Worm (Caenorhabditis elegans) whole organism, midembryonic: ENCODE data around the gene W05H7.1.

Experiments used
- T22C8.4 ChIP-seq: fragments of 200-800 bp; sonication (Bioruptor generic); IDR thresholded peaks from 2 replicates; pipeline ENCODE4 v1.3.6; 2022; ENCODE audit warnings: missing genetic modification characterization, missing compliant biosample characterization
- cog-1 ChIP-seq: sonication (generic microtip); optimal IDR thresholded peaks from 2 replicates; lab custom pipeline; 2016; ENCODE audit warnings: missing genetic modification characterization, missing compliant biosample characterization
- flt-1 ChIP-seq: fragments of 200-800 bp; sonication (Bioruptor generic); IDR thresholded peaks from 2 replicates; pipeline ENCODE4 v1.3.6; 2022; ENCODE audit warnings: missing genetic modification characterization, missing compliant biosample characterization
- klf-2 ChIP-seq: fragments of 200-800 bp; sonication (Bioruptor generic); conservative IDR thresholded peaks from 2 replicates; pipeline ENCODE4 v1.3.6; 2022; ENCODE audit warnings: missing genetic modification reagents, missing genetic modification characterization, missing compliant biosample characterization
- med-1 ChIP-seq: sonication (generic microtip); optimal IDR thresholded peaks from 2 replicates; lab custom pipeline; 2017; ENCODE audit warnings: missing genetic modification characterization, mild to moderate bottlenecking, missing compliant biosample characterization, antibody characterized with exemption, missing genetic modification reagents; ENCODE audit not compliant: insufficient read depth
- ref-1 ChIP-seq: fragments of 200-800 bp; sonication (Bioruptor generic); conservative IDR thresholded peaks from 2 replicates; pipeline ENCODE4 v1.3.6; 2022; ENCODE audit warnings: missing genetic modification reagents, missing genetic modification characterization, missing compliant biosample characterization
- tab-1 ChIP-seq: fragments of 200-800 bp; sonication (Bioruptor generic); IDR thresholded peaks from 2 replicates; pipeline ENCODE4 v1.3.6; 2022; ENCODE audit warnings: missing genetic modification characterization, missing compliant biosample characterization
- ztf-23 ChIP-seq: fragments of 200-800 bp; sonication (Bioruptor generic); IDR thresholded peaks from 2 replicates; pipeline ENCODE4 v1.3.6; 2022; ENCODE audit warnings: missing genetic modification reagents, missing genetic modification characterization, missing compliant biosample characterization
- ztf-29 ChIP-seq: fragments of 200-800 bp; sonication (Bioruptor generic); IDR thresholded peaks from 2 replicates; pipeline ENCODE4 v1.3.6; 2022; ENCODE audit warnings: missing genetic modification reagents, missing genetic modification characterization, missing compliant biosample characterization

W05H7.1 gene

ce11 chrX:1483229-1483628, 32.7 kb downstream of the W05H7.1 start:
- TF ChIP-seq T22C8.4 (GFP tag; lab: Robert Waterston, UW) (no peak), ztf-29 (GFP tag; lab: Robert Waterston, UW) (no peak), ztf-23 (GFP tag; lab: Robert Waterston, UW) (no peak), klf-2 (GFP tag; lab: Robert Waterston, UW) (no peak), flt-1 (no peak), cog-1 (no peak), ref-1 (GFP tag; lab: Robert Waterston, UW) (no peak), med-1 (GFP tag; lab: Kevin White, UChicago) (no peak), tab-1 (GFP tag; lab: Robert Waterston, UW) (no peak)

DNA sequence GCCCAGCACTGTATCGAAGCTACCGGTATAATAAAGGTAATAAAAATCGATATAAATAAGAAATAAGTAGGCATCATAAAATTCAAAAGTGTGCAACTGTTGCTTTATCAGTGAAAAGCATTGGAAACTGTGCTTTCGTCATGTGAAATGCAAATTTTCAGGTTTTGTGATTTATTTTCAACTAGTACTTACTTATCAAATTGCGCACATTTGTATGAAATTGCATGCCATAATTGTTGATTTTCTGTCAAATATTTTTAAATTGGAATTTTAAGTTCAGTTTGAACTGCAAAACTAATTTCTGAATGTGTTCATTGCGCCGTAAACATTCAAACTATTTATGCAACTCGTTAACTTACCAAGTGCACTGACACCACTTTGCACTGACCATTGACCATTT, 35.1 kb downstream of the W05H7.1 start, which contains the start of gene D1005.4:
TSS of gene D1005.4 (minus strand) at position 101 of the 400 bp plus-strand sequence.
- TF ChIP-seq T22C8.4 (GFP tag; lab: Robert Waterston, UW), result no peak
- TF ChIP-seq ztf-23 (GFP tag; lab: Robert Waterston, UW), result no peak
- no peak for TF ChIP-seq ztf-29 (GFP tag; lab: Robert Waterston, UW)

DNA sequence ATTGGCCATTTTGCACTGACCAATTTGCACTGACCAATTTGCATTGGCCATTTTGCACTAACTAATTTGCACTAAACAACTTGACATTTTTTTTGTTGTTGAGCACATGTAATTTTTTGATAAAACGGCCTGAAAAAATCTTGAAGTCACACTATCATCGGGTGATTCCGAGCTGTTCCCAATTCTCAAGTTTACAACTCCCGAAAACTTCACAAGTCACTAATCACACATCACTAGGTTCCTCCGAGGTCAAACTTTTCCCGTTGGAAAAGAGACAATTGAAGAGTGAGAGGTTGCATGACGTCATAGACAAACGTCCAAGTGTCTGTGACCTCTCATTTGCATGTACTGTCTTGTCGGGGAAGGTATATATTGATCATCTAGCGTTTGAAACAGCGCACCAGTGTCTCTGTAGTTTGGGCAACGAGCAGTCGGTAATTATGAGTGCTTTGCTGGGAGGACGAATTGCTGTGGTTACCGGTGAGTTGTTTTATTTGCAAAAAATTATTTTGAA, 35.6 kb downstream of the W05H7.1 start, which contains the start of the genes D1005.10 and dhs-25:
TSS of gene D1005.10 (minus strand) at position 51 of the 514 bp plus-strand sequence.
TSS of gene dhs-25 (plus strand) at position 398 of the 514 bp plus-strand sequence.
- no peak for TF ChIP-seq ztf-29 (GFP tag; lab: Robert Waterston, UW)
- TF ChIP-seq ref-1 (GFP tag; lab: Robert Waterston, UW), result no peak
- peak; percentile 39; the same call in 1 of the 2 replicates for TF ChIP-seq T22C8.4 (GFP tag; lab: Robert Waterston, UW)

ce11 chrX:1487096-1487495, 36.5 kb downstream of the W05H7.1 start:
- no peak for TF ChIP-seq tab-1 (GFP tag; lab: Robert Waterston, UW)
- no peak for TF ChIP-seq cog-1
- no peak for TF ChIP-seq klf-2 (GFP tag; lab: Robert Waterston, UW)

DNA sequence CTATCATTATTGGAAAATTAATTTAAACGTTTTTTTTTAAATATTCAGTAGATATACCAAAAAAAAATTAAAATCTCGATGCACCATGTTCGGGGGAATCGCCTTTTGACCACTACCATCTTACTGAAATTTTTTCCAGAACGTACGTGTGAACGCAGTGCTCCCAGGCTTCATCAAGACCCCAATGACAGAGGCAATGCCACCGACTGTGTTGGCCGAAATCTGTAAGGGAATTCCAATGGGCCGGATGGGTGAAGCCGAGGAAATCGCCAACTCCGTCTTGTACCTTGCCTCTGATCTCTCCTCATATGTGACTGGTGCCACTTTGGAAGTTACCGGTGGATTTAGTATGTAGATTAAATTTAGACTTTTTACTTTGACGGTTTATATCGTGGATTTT, 38.2 kb downstream of the W05H7.1 start:
- TF ChIP-seq T22C8.4 (GFP tag; lab: Robert Waterston, UW) (no peak), ztf-29 (GFP tag; lab: Robert Waterston, UW) (no peak), ref-1 (GFP tag; lab: Robert Waterston, UW) (no peak), ztf-23 (GFP tag; lab: Robert Waterston, UW) (no peak)

- TF ChIP-seq klf-2 (GFP tag; lab: Robert Waterston, UW) (no peak), cog-1 (no peak), ref-1 (GFP tag; lab: Robert Waterston, UW) (no peak), med-1 (GFP tag; lab: Kevin White, UChicago) (no peak), ztf-23 (GFP tag; lab: Robert Waterston, UW) (no peak), ztf-29 (GFP tag; lab: Robert Waterston, UW) (no peak), flt-1 (no peak), tab-1 (GFP tag; lab: Robert Waterston, UW) (no peak), T22C8.4 (GFP tag; lab: Robert Waterston, UW) (no peak)
These were observed 39.0 kb downstream of the W05H7.1 start for ce11 chrX:1489574-1489973.

DNA sequence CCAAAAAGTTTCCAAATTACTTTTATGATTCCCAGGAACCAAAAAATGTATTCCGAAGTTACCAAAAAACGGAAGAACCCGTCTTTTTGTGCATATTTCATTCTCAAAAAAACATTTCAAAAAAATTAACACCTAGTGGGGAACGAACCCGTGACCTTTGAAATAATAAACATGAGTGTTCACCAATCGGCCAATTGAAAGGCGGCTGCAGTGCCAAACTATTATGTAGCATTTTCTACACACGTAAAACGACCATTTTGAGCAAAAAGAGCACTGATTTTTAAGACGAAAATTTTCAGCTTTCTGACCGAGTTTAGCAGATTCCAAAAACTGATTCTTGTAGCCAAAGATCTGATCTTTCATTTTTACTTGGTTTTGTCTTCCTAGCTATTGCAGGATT, 40.5 kb downstream of the W05H7.1 start:
- TF ChIP-seq cog-1 (no peak), tab-1 (GFP tag; lab: Robert Waterston, UW) (no peak), ref-1 (GFP tag; lab: Robert Waterston, UW) (no peak), med-1 (GFP tag; lab: Kevin White, UChicago) (no peak), klf-2 (GFP tag; lab: Robert Waterston, UW) (no peak), ztf-23 (GFP tag; lab: Robert Waterston, UW) (no peak), flt-1 (no peak), T22C8.4 (GFP tag; lab: Robert Waterston, UW) (no peak), ztf-29 (GFP tag; lab: Robert Waterston, UW) (no peak)

ce11 chrX:1492174-1492573, 41.6 kb downstream of the W05H7.1 start:
- TF ChIP-seq klf-2 (GFP tag; lab: Robert Waterston, UW) (no peak), med-1 (GFP tag; lab: Kevin White, UChicago) (no peak), ztf-29 (GFP tag; lab: Robert Waterston, UW) (no peak), tab-1 (GFP tag; lab: Robert Waterston, UW) (no peak), T22C8.4 (GFP tag; lab: Robert Waterston, UW) (no peak), ref-1 (GFP tag; lab: Robert Waterston, UW) (no peak), ztf-23 (GFP tag; lab: Robert Waterston, UW) (no peak), cog-1 (no peak), flt-1 (no peak)

DNA sequence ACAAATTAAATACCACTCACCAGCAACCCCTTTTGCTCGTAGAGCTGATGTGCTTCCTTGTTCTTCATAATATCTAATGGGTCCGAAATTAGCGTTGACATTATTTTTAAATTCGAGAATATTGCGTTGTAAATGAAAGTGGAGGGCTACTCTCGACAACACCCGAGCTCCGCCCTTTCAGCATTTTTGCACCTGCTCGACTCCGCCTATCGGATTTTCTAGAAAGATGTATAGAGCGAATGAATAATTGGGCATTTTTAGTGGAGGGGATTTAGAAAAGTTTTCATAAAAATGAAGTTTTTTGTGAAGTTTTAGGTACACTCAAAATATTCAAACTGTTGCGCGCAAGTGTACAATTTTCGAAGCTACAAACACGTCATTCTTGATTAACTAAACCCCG, 43.7 kb downstream of the W05H7.1 start, which contains the start of gene F09E10.5:
TSS of gene F09E10.5 (minus strand) at position 101 of the 400 bp plus-strand sequence.
- no peak for TF ChIP-seq flt-1
- no peak for TF ChIP-seq klf-2 (GFP tag; lab: Robert Waterston, UW)
- no peak for TF ChIP-seq ztf-29 (GFP tag; lab: Robert Waterston, UW)
- TF ChIP-seq ztf-23 (GFP tag; lab: Robert Waterston, UW), result no peak
- no peak for TF ChIP-seq T22C8.4 (GFP tag; lab: Robert Waterston, UW)
- TF ChIP-seq ref-1 (GFP tag; lab: Robert Waterston, UW), result no peak
- no peak for TF ChIP-seq tab-1 (GFP tag; lab: Robert Waterston, UW)
- TF ChIP-seq med-1 (GFP tag; lab: Kevin White, UChicago), result no peak
- TF ChIP-seq cog-1, result no peak

- TF ChIP-seq T22C8.4 (GFP tag; lab: Robert Waterston, UW) (no peak), ztf-23 (GFP tag; lab: Robert Waterston, UW) (no peak), med-1 (GFP tag; lab: Kevin White, UChicago) (no peak), ztf-29 (GFP tag; lab: Robert Waterston, UW) (no peak; the same call in 1 of the 2 replicates), tab-1 (GFP tag; lab: Robert Waterston, UW) (no peak), ref-1 (GFP tag; lab: Robert Waterston, UW) (no peak), klf-2 (GFP tag; lab: Robert Waterston, UW) (no peak)
These were observed 45.4 kb downstream of the W05H7.1 start for ce11 chrX:1495980-1496379.
